Worm (Caenorhabditis elegans): ENCODE results near the gene C25E10.10.

DNA sequence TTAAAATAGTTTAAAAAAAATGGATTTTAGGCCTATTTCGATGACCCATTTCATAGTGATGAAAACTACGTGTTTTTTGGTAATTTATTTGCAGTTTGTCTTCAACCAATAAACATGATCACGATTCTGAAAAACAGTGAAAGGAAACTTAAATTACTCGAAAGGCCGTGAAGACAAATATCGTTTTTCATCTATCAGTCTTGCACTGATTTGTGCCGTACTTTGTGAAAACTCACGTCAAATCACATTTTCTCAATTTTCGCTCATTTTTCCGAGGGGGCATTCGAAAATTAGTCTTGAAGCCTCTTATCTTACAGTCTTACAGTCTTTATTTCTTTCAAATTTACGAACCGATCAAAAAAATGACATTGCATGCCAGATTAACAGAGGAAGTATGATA lies 2.5 kb upstream of the C25E10.10 start, which contains the start of gene C25E10.11:
- TF ChIP-seq ama-1 (optimal IDR thresholded peaks at IDR 0.05) (no peak), ceh-36 (tag; optimal IDR thresholded peaks at IDR 0.05) (no peak), scrt-1 (GFP tag; IDR thresholded peaks at IDR 0.05) (no peak), flt-1 (GFP tag; IDR thresholded peaks at IDR 0.05) (no peak), tbx-11 (GFP tag; IDR thresholded peaks at IDR 0.05) (no peak), hnd-1 (tag; optimal IDR thresholded peaks at IDR 0.05) (no peak), hmbx-1 (tag; optimal IDR thresholded peaks at IDR 0.05) (no peak), sea-1 (GFP tag; conservative IDR thresholded peaks at IDR 0.05) (no peak), ets-7 (tag; optimal IDR thresholded peaks at IDR 0.05) (no peak), pes-1 (GFP tag; IDR thresholded peaks at IDR 0.05) (no peak), ceh-13 (GFP tag; optimal IDR thresholded peaks at IDR 0.05) (no peak), tbx-37 (GFP tag; conservative IDR thresholded peaks at IDR 0.05) (no peak), B0310.2 (tag; optimal IDR thresholded peaks at IDR 0.05) (no peak)
